Worm (Caenorhabditis elegans) whole organism, L3 larva: Measurements from ENCODE around the gene unc-24.

Experiments used
- egl-27 ChIP-seq: sonication (generic microtip); optimal IDR thresholded peaks from 4 replicates; lab custom pipeline; 2017; ENCODE audit warnings: missing biosample characterization, missing genetic modification reagents, missing genetic modification characterization
- jun-1 ChIP-seq: fragments of 150-350 bp; optimal IDR thresholded peaks from 2 replicates; lab custom pipeline; 2014; ENCODE audit warnings: missing biosample characterization, missing genetic modification reagents, missing genetic modification characterization
- nfya-1 ChIP-seq: sonication (generic microtip); optimal IDR thresholded peaks from 2 replicates; lab custom pipeline; 2017; ENCODE audit warnings: missing genetic modification characterization, mild to moderate bottlenecking, missing compliant biosample characterization, antibody characterized with exemption, moderate library complexity; ENCODE audit not compliant: insufficient read depth
- nhr-76 ChIP-seq: fragments of 150-350 bp; sonication (generic microtip); optimal IDR thresholded peaks from 5 replicates; lab custom pipeline; 2014; ENCODE audit warnings: missing biosample characterization, missing genetic modification characterization
- snpc-4 ChIP-seq: fragments of 150-350 bp; optimal IDR thresholded peaks from 2 replicates; lab custom pipeline; 2014; ENCODE audit warnings: missing biosample characterization, missing genetic modification characterization
- tbx-2 ChIP-seq: sonication (generic microtip); optimal IDR thresholded peaks from 2 replicates; lab custom pipeline; 2016; ENCODE audit warnings: mild to moderate bottlenecking, missing genetic modification characterization, missing compliant biosample characterization

- TF ChIP-seq egl-27 = no peak
- peak; percentile 29 for TF ChIP-seq nfya-1 (tag; lab: Kevin White, UChicago)
- no peak for TF ChIP-seq snpc-4 (tag; lab: Kevin White, UChicago)
- TF ChIP-seq jun-1 = no peak
- TF ChIP-seq nhr-76 (tag; lab: Kevin White, UChicago) = no peak
- no peak for TF ChIP-seq tbx-2 (tag; lab: Kevin White, UChicago)
Observed at ce11 chrIV:8019772-8020496, 40.3 kb downstream of the unc-24 start, which contains the start of gene dnc-4.
